Worm (Caenorhabditis elegans) whole organism, L2 larva: ENCODE data around the gene C15B12.3.

Source experiments
- ceh-16 ChIP-seq: fragments of 150-350 bp; optimal IDR thresholded peaks from 2 replicates; lab custom pipeline; 2014; ENCODE audit warnings: missing biosample characterization, missing genetic modification characterization
- lin-39 ChIP-seq: fragments of 150-350 bp; optimal IDR thresholded peaks from 2 replicates; lab custom pipeline; 2014; ENCODE audit warnings: missing biosample characterization, missing genetic modification reagents, missing genetic modification characterization
- lsy-2 ChIP-seq, 2 experiments: fragments of 150-350 bp in 1 of 2; sonication (generic microtip) in 1 of 2; optimal IDR thresholded peaks; 2 replicates each; lab custom pipeline; 2014 to 2017; ENCODE audit warnings: missing biosample characterization in 2 of 2, missing genetic modification characterization in 2 of 2
- nhr-10 ChIP-seq: sonication (generic microtip); optimal IDR thresholded peaks from 2 replicates; lab custom pipeline; 2017; ENCODE audit warnings: missing biosample characterization, missing genetic modification characterization
- nhr-23 ChIP-seq: fragments of 150-350 bp; optimal IDR thresholded peaks from 2 replicates; lab custom pipeline; 2014; ENCODE audit warnings: missing biosample characterization, missing genetic modification reagents, missing genetic modification characterization
- nhr-77 ChIP-seq: fragments of 150-350 bp; optimal IDR thresholded peaks from 2 replicates; lab custom pipeline; 2014; ENCODE audit warnings: missing biosample characterization, missing genetic modification characterization
- sma-3 ChIP-seq: sonication (generic microtip); optimal IDR thresholded peaks from 2 replicates; lab custom pipeline; 2016; ENCODE audit warnings: missing genetic modification reagents, missing genetic modification characterization, missing compliant biosample characterization
- ztf-1 ChIP-seq: fragments of 200-800 bp; sonication (Bioruptor generic); conservative IDR thresholded peaks from 2 replicates; pipeline ENCODE4 v1.3.6; 2022; ENCODE audit warnings: missing genetic modification characterization, missing compliant biosample characterization

C15B12.3 gene

ce11 chrX:6420681-6421080 is 46.7 kb downstream of the C15B12.3 start, which contains the start of gene K10C2.12:
K10C2.12 (minus strand) TSS chrX:6420781.
- TF ChIP-seq nhr-23 (tag; lab: Kevin White, UChicago) = no peak
- TF ChIP-seq sma-3 (GFP tag; lab: Kevin White, UChicago) = no peak
- no peak for TF ChIP-seq ztf-1
- TF ChIP-seq lin-39 (tag; lab: Kevin White, UChicago) = no peak

- TF ChIP-seq nhr-10 (tag; lab: Kevin White, UChicago) = no peak
- TF ChIP-seq ceh-16 (tag; lab: Kevin White, UChicago) = no peak
- TF ChIP-seq lsy-2 (tag; optimal IDR thresholded peaks at IDR 0.05; lab: Kevin White, UChicago) = no peak
- TF ChIP-seq nhr-77 (tag; lab: Kevin White, UChicago) = no peak
- TF ChIP-seq, all 48 proteins: peak for 0
Measured at ce11 chrX:6419113-6419512, 48.2 kb downstream of the C15B12.3 start.
